Worm (Caenorhabditis elegans): ENCODE data around the gene F31E8.4.

- TF ChIP-seq aly-1 (tag; optimal IDR thresholded peaks at IDR 0.05) (no peak), ama-1 (optimal IDR thresholded peaks at IDR 0.05) (no peak), tra-4 (tag; optimal IDR thresholded peaks at IDR 0.05) (no peak), scrt-1 (GFP tag; IDR thresholded peaks at IDR 0.05) (no peak), B0310.2 (tag; optimal IDR thresholded peaks at IDR 0.05) (no peak), ets-7 (tag; optimal IDR thresholded peaks at IDR 0.05) (no peak), F13C5.2 (tag; optimal IDR thresholded peaks at IDR 0.05) (no peak), tbx-37 (GFP tag; conservative IDR thresholded peaks at IDR 0.05) (no peak), hmg-4 (GFP tag; optimal IDR thresholded peaks at IDR 0.05) (no peak), flt-1 (GFP tag; IDR thresholded peaks at IDR 0.05) (no peak), ceh-36 (tag; optimal IDR thresholded peaks at IDR 0.05) (no peak), hnd-1 (tag; optimal IDR thresholded peaks at IDR 0.05) (no peak), ceh-13 (GFP tag; optimal IDR thresholded peaks at IDR 0.05) (no peak)
Measured at ce11 chrII:6810663-6811062, 10.7 kb upstream of the F31E8.4 start, which contains the start of gene snt-1.
